Fruit fly (Drosophila melanogaster) whole organism, embryonic: ENCODE data around the gene CG10581.

Experiments used
- Atf-2 ChIP-seq: fragments of 200-800 bp; sonication (Bioruptor generic); optimal IDR thresholded peaks from 2 replicates; lab custom pipeline; 2016; ENCODE audit warnings: missing biosample characterization, missing genetic modification characterization
- CG12744 ChIP-seq: fragments of 200-800 bp; sonication (Bioruptor generic); optimal IDR thresholded peaks from 2 replicates; lab custom pipeline; 2016; ENCODE audit warnings: missing biosample characterization, missing genetic modification characterization
- CG13894 ChIP-seq: fragments of 200-800 bp; sonication (Bioruptor generic); optimal IDR thresholded peaks from 3 replicates; lab custom pipeline; 2018; ENCODE audit warnings: missing biosample characterization, mild to moderate bottlenecking, missing genetic modification characterization, moderate library complexity
- CG14050 ChIP-seq: fragments of 200-800 bp; sonication (Bioruptor generic); IDR thresholded peaks from 3 replicates; pipeline ENCODE4 v1.3.6; 2022; ENCODE audit warnings: missing biosample characterization, missing genetic modification characterization
- CG32532 ChIP-seq: fragments of 200-800 bp; sonication (Bioruptor generic); IDR thresholded peaks from 2 replicates; pipeline ENCODE4 v1.3.6; 2022; ENCODE audit warnings: missing biosample characterization, missing genetic modification characterization
- CG8765 ChIP-seq: fragments of 200-800 bp; sonication (Bioruptor generic); IDR thresholded peaks from 2 replicates; pipeline ENCODE4 v1.3.6; 2022; ENCODE audit warnings: missing biosample characterization, missing genetic modification characterization
- CG9727 ChIP-seq: fragments of 200-800 bp; sonication (Bioruptor generic); optimal IDR thresholded peaks from 3 replicates; lab custom pipeline; 2017; ENCODE audit warnings: missing biosample characterization, mild to moderate bottlenecking, missing genetic modification characterization
- CTCF ChIP-seq: fragments of 200-800 bp; sonication (Bioruptor generic); optimal IDR thresholded peaks from 2 replicates; lab custom pipeline; 2017; ENCODE audit warnings: missing biosample characterization, mild to moderate bottlenecking, missing genetic modification characterization, moderate library complexity
- CrebB ChIP-seq: fragments of 200-800 bp; sonication (Bioruptor generic); optimal IDR thresholded peaks from 3 replicates; lab custom pipeline; 2018; ENCODE audit warnings: missing biosample characterization, mild to moderate bottlenecking, missing genetic modification characterization
- Dbx ChIP-seq: fragments of 200-800 bp; sonication (Bioruptor generic); IDR thresholded peaks from 3 replicates; pipeline ENCODE4 v1.3.6; 2022; ENCODE audit warnings: missing biosample characterization, missing genetic modification characterization
- Drgx ChIP-seq: fragments of 200-800 bp; sonication (Bioruptor generic); IDR thresholded peaks from 2 replicates; pipeline ENCODE4 v1.3.6; 2022; ENCODE audit warnings: missing biosample characterization, missing genetic modification characterization
- Ets65A ChIP-seq: fragments of 200-800 bp; sonication (Bioruptor generic); peaks from one replicate; lab custom pipeline; 2016; ENCODE audit warnings: missing biosample characterization, missing genetic modification characterization
- H15 ChIP-seq: fragments of 200-800 bp; sonication (Bioruptor generic); IDR thresholded peaks from 3 replicates; pipeline ENCODE4 v1.3.6; 2022; ENCODE audit warnings: missing biosample characterization, missing genetic modification characterization
- Hand ChIP-seq: fragments of 200-800 bp; sonication (Bioruptor generic); optimal IDR thresholded peaks from 2 replicates; lab custom pipeline; 2017; ENCODE audit warnings: mild to moderate bottlenecking, missing biosample characterization, missing genetic modification reagents, missing genetic modification characterization
- Hsf ChIP-seq: fragments of 200-800 bp; sonication (Bioruptor generic); optimal IDR thresholded peaks from 3 replicates; lab custom pipeline; 2016; ENCODE audit warnings: missing biosample characterization, missing genetic modification characterization
- Rfx ChIP-seq: fragments of 200-800 bp; sonication (Bioruptor generic); IDR thresholded peaks from 2 replicates; pipeline ENCODE4 v1.3.6; 2022; ENCODE audit warnings: missing biosample characterization, missing genetic modification characterization
- Scr ChIP-seq: fragments of 200-800 bp; sonication (Bioruptor generic); IDR thresholded peaks from 2 replicates; pipeline ENCODE4 v1.3.6; 2022; ENCODE audit warnings: missing biosample characterization, missing genetic modification characterization; ENCODE audit not compliant: partially characterized antibody
- Sox100B ChIP-seq: fragments of 200-800 bp; sonication (Bioruptor generic); optimal IDR thresholded peaks from 3 replicates; lab custom pipeline; 2018; ENCODE audit warnings: missing biosample characterization, mild to moderate bottlenecking, missing genetic modification characterization
- bbx ChIP-seq: fragments of 200-800 bp; sonication (Bioruptor generic); IDR thresholded peaks from 2 replicates; pipeline ENCODE4 v1.3.6; 2022; ENCODE audit warnings: missing biosample characterization, missing genetic modification characterization; ENCODE audit not compliant: partially characterized antibody
- bsh ChIP-seq, 2 experiments: fragments of 200-800 bp; sonication (Bioruptor generic); optimal IDR thresholded peaks; 2 replicates each; lab custom pipeline; 2017 to 2018; ENCODE audit warnings: mild to moderate bottlenecking in 2 of 2, missing biosample characterization in 2 of 2, missing genetic modification characterization in 2 of 2, moderate library complexity in 1 of 2
- cad ChIP-seq: fragments of >200 bp; optimal IDR thresholded peaks from 2 replicates; lab custom pipeline; 2017; ENCODE audit warnings: missing biosample characterization, missing genetic modification characterization
- gfzf ChIP-seq: fragments of 200-800 bp; sonication (Bioruptor generic); optimal IDR thresholded peaks from 2 replicates; lab custom pipeline; 2016; ENCODE audit warnings: missing biosample characterization, mild to moderate bottlenecking, missing genetic modification characterization, moderate library complexity
- hb ChIP-seq: fragments of 200-800 bp; sonication (Bioruptor generic); IDR thresholded peaks from 3 replicates; pipeline ENCODE4 v1.3.6; 2022; ENCODE audit warnings: missing biosample characterization, missing genetic modification characterization; ENCODE audit not compliant: partially characterized antibody
- klu ChIP-seq: fragments of 200-800 bp; sonication (Bioruptor generic); IDR thresholded peaks from 2 replicates; pipeline ENCODE4 v1.3.6; 2022; ENCODE audit warnings: missing biosample characterization, missing genetic modification characterization
- lmd ChIP-seq: fragments of 200-800 bp; sonication (Bioruptor generic); IDR thresholded peaks from 2 replicates; pipeline ENCODE4 v1.3.6; 2022; ENCODE audit warnings: missing biosample characterization, missing genetic modification characterization
- maf-S ChIP-seq: fragments of 200-800 bp; sonication (Bioruptor generic); optimal IDR thresholded peaks from 2 replicates; lab custom pipeline; 2016; ENCODE audit warnings: missing biosample characterization, missing genetic modification characterization
- nerfin-1 ChIP-seq: fragments of 200-800 bp; sonication (Bioruptor generic); optimal IDR thresholded peaks from 3 replicates; lab custom pipeline; 2019; ENCODE audit warnings: missing biosample characterization, mild to moderate bottlenecking, missing genetic modification characterization, moderate library complexity
- nom ChIP-seq: fragments of 200-800 bp; sonication (Bioruptor generic); optimal IDR thresholded peaks from 2 replicates; lab custom pipeline; 2017; ENCODE audit warnings: missing biosample characterization, missing genetic modification characterization, mild to moderate bottlenecking, moderate library complexity, missing genetic modification reagents
- pfk ChIP-seq: fragments of 200-800 bp; sonication (Bioruptor generic); optimal IDR thresholded peaks from 2 replicates; lab custom pipeline; 2018; ENCODE audit warnings: missing biosample characterization, mild to moderate bottlenecking, missing genetic modification characterization, moderate library complexity
- salm ChIP-seq: fragments of 200-800 bp; sonication (Bioruptor generic); optimal IDR thresholded peaks from 2 replicates; lab custom pipeline; 2018; ENCODE audit warnings: missing biosample characterization, mild to moderate bottlenecking, missing genetic modification characterization
- sens ChIP-seq: fragments of 200-800 bp; sonication (Bioruptor generic); peaks from one replicate; lab custom pipeline; 2016; ENCODE audit warnings: missing biosample characterization, missing genetic modification characterization
- sima ChIP-seq: fragments of 200-800 bp; sonication (Bioruptor generic); optimal IDR thresholded peaks from 2 replicates; lab custom pipeline; 2016; ENCODE audit warnings: missing biosample characterization, missing genetic modification characterization
- stwl ChIP-seq: fragments of 200-800 bp; sonication (Bioruptor generic); optimal IDR thresholded peaks from 3 replicates; lab custom pipeline; 2018; ENCODE audit warnings: missing biosample characterization, mild to moderate bottlenecking, missing genetic modification characterization, moderate library complexity
- zf30C ChIP-seq: fragments of 200-800 bp; sonication (Bioruptor generic); optimal IDR thresholded peaks from 3 replicates; lab custom pipeline; 2018; ENCODE audit warnings: missing biosample characterization, mild to moderate bottlenecking, missing genetic modification characterization
- zfh2 ChIP-seq: fragments of 200-800 bp; sonication (Bioruptor generic); optimal IDR thresholded peaks from 2 replicates; lab custom pipeline; 2016; ENCODE audit warnings: missing biosample characterization, missing genetic modification characterization

Gene CG10581

DNA sequence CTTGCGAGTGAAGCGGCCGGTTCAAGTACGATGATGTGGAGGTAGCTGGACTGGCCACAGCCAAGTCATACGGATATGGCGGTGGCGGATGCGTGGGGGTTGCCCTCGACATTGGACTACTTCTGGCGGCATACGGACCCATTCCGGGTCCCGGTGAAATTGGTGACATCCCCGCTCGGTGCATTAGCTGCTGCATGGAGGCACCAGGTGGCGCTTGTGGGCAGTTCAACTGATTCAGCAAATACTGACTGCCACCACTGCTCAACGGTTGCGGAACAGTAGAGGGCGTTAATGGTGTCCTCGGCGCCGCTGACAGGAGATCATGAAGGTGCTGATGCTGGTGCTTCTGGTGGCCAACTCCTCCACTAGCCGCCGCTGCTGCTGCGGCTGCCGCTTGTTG, 34.4 kb downstream of the CG10581 start:
- TF ChIP-seq CTCF (GFP tag; lab: Kevin White, UChicago) (peak; percentile 61), Dbx (GFP tag; lab: Robert Waterston, UW) (0 out of 3 replicates have a peak, but pooled peaks have one; percentile 15), Hand (GFP tag; lab: Kevin White, UChicago) (no peak)

DNA sequence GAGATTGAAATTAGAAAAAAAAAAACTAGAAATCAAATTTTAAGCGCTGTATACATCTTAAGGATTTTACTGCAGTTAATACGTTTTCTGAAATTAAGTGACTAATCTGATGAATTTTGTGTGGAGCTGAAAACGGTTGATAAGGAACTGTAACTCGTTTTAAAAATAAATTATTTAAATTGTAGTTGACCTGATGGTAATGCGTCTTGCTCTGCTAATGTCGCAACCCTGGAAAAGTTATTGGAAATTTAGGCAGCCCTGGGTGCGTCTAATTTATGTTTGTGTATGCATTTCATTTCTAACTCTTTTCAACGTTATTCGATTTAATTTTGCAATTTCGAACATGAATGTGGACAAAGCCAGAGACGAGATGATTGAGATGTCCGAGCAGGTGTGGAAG, 42.6 kb downstream of the CG10581 start, which contains the start of gene CG12984:
Gene CG12984 (plus strand): TSS at position 301 of the 400 bp plus-strand sequence.
- TF ChIP-seq sens (peak; percentile 70), gfzf (GFP tag; lab: Kevin White, UChicago) (no peak), zf30C (GFP tag; lab: Kevin White, UChicago) (no peak), CG12744 (GFP tag; lab: Kevin White, UChicago) (no peak), maf-S (GFP tag; lab: Kevin White, UChicago) (no peak), stwl (tag; lab: Kevin White, UChicago) (peak; percentile 32), bbx (GFP tag; lab: Robert Waterston, UW) (0 out of 2 replicates have a peak, but pooled peaks have one; percentile 15), CG32532 (GFP tag; lab: Robert Waterston, UW) (no peak)

DNA sequence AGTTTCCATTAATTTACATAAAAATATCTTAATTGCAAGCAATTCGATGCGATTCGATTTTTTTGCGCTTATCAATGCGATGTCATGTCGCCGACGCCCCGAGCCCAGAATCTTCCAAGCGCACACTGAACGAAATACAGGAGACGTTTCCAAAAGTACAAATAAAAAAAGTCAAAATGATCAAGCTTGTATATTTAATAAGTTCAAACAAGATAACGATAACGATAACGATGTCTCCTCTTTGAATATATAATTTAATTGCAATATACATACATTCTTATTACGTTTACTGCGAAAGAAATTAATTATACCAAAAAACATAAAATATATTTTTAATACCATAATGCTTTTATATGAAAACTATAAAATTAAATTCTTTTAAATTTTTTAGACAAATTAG, 43.8 kb downstream of the CG10581 start:
- no peak for TF ChIP-seq klu (GFP tag; lab: Robert Waterston, UW)
- TF ChIP-seq nom = peak; percentile 0

- TF ChIP-seq sens = peak; percentile 10
- no peak for TF ChIP-seq CG9727 (GFP tag; lab: Kevin White, UChicago)
- no peak for TF ChIP-seq salm (tag; lab: Kevin White, UChicago)
- TF ChIP-seq nom = peak; percentile 51
- no peak for TF ChIP-seq Atf-2
- peak; percentile 62 for TF ChIP-seq Drgx (GFP tag; lab: Robert Waterston, UW)
- TF ChIP-seq pfk (GFP tag; lab: Kevin White, UChicago) = no peak
- no peak for TF ChIP-seq Hsf (GFP tag; lab: Kevin White, UChicago)
- TF ChIP-seq bsh (GFP tag; optimal IDR thresholded peaks at IDR 0.05; lab: Kevin White, UChicago) = peak in 1 of 2 experiments; percentile 81
- TF ChIP-seq Ets65A (GFP tag; lab: Kevin White, UChicago) = peak; percentile 12
- TF ChIP-seq Sox100B = no peak
- no peak for TF ChIP-seq CG14050 (GFP tag; lab: Robert Waterston, UW)
- TF ChIP-seq, all 482 proteins: peak for 5
These were observed 45.1 kb downstream of the CG10581 start for dm6 chr3L:20988862-20989261.

DNA sequence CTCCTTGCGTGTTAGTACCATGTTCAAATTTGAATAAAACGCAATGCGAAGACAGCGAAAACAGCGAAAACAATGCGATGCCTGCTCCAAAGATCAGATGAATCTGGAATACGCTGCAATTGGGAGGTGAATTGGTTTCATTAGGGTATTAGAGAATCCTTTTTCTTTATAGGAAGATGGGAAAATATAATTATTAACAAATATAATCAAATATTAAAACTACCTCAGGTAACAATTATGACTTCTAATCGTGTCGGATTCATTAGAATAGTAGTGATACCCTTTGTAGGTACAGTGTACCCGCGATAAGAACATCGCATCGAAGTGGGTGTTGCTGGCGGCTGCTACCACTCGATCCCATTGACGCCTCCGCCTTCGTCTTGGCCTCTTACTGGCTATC, 46.1 kb downstream of the CG10581 start:
- TF ChIP-seq Drgx (GFP tag; lab: Robert Waterston, UW) (peak; percentile 34; the same call in 1 of the 2 replicates), lmd (GFP tag; lab: Robert Waterston, UW) (no peak), cad (GFP tag; lab: Kevin White, UChicago) (no peak), zfh2 (no peak), CrebB (no peak), CG8765 (GFP tag; lab: Robert Waterston, UW) (no peak), sima (GFP tag; lab: Kevin White, UChicago) (no peak), bsh (GFP tag; optimal IDR thresholded peaks at IDR 0.05; lab: Kevin White, UChicago) (peak in 1 of 2 experiments; percentile 2), CG13894 (tag; lab: Kevin White, UChicago) (no peak), Scr (GFP tag; lab: Robert Waterston, UW) (no peak), nerfin-1 (tag; lab: Kevin White, UChicago) (no peak), hb (GFP tag; lab: Robert Waterston, UW) (0 out of 3 replicates have a peak, but pooled peaks have one; percentile 1), Rfx (GFP tag; lab: Robert Waterston, UW) (no peak), H15 (no peak)
